Worm (Caenorhabditis elegans) whole organism, late embryonic: ENCODE results near the gene che-12.
A peak's percentile ranks its signal among the peaks of the same experiment; 100 is the strongest.

ENCODE experiments used
- C08G9.2 ChIP-seq: sonication (generic microtip); optimal IDR thresholded peaks from 2 replicates; lab custom pipeline; 2016; ENCODE audit warnings: mild to moderate bottlenecking, missing genetic modification characterization, moderate library complexity, missing compliant biosample characterization
- C38D4.7 ChIP-seq: fragments of 200-800 bp; sonication (Bioruptor generic); optimal IDR thresholded peaks from 2 replicates; lab custom pipeline; 2018; ENCODE audit warnings: mild to moderate bottlenecking, missing genetic modification characterization, moderate library complexity, missing compliant biosample characterization
- F13H6.1 ChIP-seq: sonication (generic microtip); optimal IDR thresholded peaks from 2 replicates; lab custom pipeline; 2016; ENCODE audit warnings: missing genetic modification characterization, missing compliant biosample characterization
- K09A11.1 ChIP-seq: sonication (generic microtip); optimal IDR thresholded peaks from 2 replicates; lab custom pipeline; 2017; ENCODE audit warnings: antibody characterized with exemption, mild to moderate bottlenecking, missing genetic modification characterization, missing compliant biosample characterization; ENCODE audit not compliant: insufficient read depth
- ahr-1 ChIP-seq: sonication (generic microtip); optimal IDR thresholded peaks from 2 replicates; lab custom pipeline; 2016; ENCODE audit warnings: missing genetic modification characterization, missing compliant biosample characterization
- ceh-14 ChIP-seq: sonication (generic microtip); optimal IDR thresholded peaks from 2 replicates; lab custom pipeline; 2016; ENCODE audit warnings: missing genotype, missing genetic modification characterization, missing compliant biosample characterization
- ceh-18 ChIP-seq: sonication (generic microtip); optimal IDR thresholded peaks from 2 replicates; lab custom pipeline; 2016; ENCODE audit warnings: missing genetic modification characterization, missing compliant biosample characterization
- ceh-2 ChIP-seq: sonication (generic microtip); optimal IDR thresholded peaks from 2 replicates; lab custom pipeline; 2016; ENCODE audit warnings: missing genotype, missing genetic modification characterization, missing compliant biosample characterization
- ceh-24 ChIP-seq: sonication (generic microtip); optimal IDR thresholded peaks from 2 replicates; lab custom pipeline; 2016; ENCODE audit warnings: mild to moderate bottlenecking, missing genetic modification characterization, missing compliant biosample characterization
- ceh-30 ChIP-seq: fragments of 150-350 bp; optimal IDR thresholded peaks from 2 replicates; lab custom pipeline; 2014; ENCODE audit warnings: missing biosample characterization, missing genetic modification characterization
- ceh-31 ChIP-seq: sonication (generic microtip); optimal IDR thresholded peaks from 2 replicates; lab custom pipeline; 2016; ENCODE audit warnings: missing genetic modification characterization, missing compliant biosample characterization
- ceh-48 ChIP-seq: sonication (generic microtip); optimal IDR thresholded peaks from 2 replicates; lab custom pipeline; 2016; ENCODE audit warnings: missing genetic modification characterization, inconsistent platforms, missing compliant biosample characterization
- ceh-9 ChIP-seq: sonication (generic microtip); optimal IDR thresholded peaks from 2 replicates; lab custom pipeline; 2016; ENCODE audit warnings: mild to moderate bottlenecking, missing genetic modification characterization, inconsistent platforms, missing compliant biosample characterization
- elt-4 ChIP-seq: sonication (generic microtip); optimal IDR thresholded peaks from 2 replicates; lab custom pipeline; 2016; ENCODE audit warnings: missing genetic modification characterization, missing compliant biosample characterization
- ets-4 ChIP-seq: sonication (generic microtip); optimal IDR thresholded peaks from 2 replicates; lab custom pipeline; 2016; ENCODE audit warnings: missing genetic modification characterization, missing compliant biosample characterization
- eyg-1 ChIP-seq: sonication (generic microtip); optimal IDR thresholded peaks from 2 replicates; lab custom pipeline; 2016; ENCODE audit warnings: missing genotype, missing genetic modification characterization, missing compliant biosample characterization
- fax-1 ChIP-seq: sonication (generic microtip); optimal IDR thresholded peaks from 2 replicates; lab custom pipeline; 2016; ENCODE audit warnings: missing genotype, missing genetic modification characterization, missing compliant biosample characterization
- fkh-6 ChIP-seq: sonication (generic microtip); optimal IDR thresholded peaks from 2 replicates; lab custom pipeline; 2016; ENCODE audit warnings: missing genetic modification characterization, missing compliant biosample characterization
- gmeb-2 ChIP-seq: sonication (generic microtip); optimal IDR thresholded peaks from 2 replicates; lab custom pipeline; 2016; ENCODE audit warnings: missing genetic modification characterization, inconsistent platforms, missing compliant biosample characterization
- hlh-6 ChIP-seq: sonication (generic microtip); optimal IDR thresholded peaks from 2 replicates; lab custom pipeline; 2016; ENCODE audit warnings: missing genotype, missing genetic modification characterization, missing compliant biosample characterization
- lim-6 ChIP-seq: sonication (generic microtip); optimal IDR thresholded peaks from 2 replicates; lab custom pipeline; 2016; ENCODE audit warnings: missing genetic modification characterization, missing compliant biosample characterization
- madf-2 ChIP-seq: sonication (generic microtip); optimal IDR thresholded peaks from 2 replicates; lab custom pipeline; 2017; ENCODE audit warnings: missing genetic modification characterization, missing compliant biosample characterization
- npax-4 ChIP-seq: sonication (generic microtip); optimal IDR thresholded peaks from 2 replicates; lab custom pipeline; 2016; ENCODE audit warnings: missing genetic modification characterization, missing compliant biosample characterization
- odd-2 ChIP-seq: sonication (generic microtip); optimal IDR thresholded peaks from 2 replicates; lab custom pipeline; 2017; ENCODE audit warnings: antibody characterized with exemption, mild to moderate bottlenecking, missing genetic modification characterization, missing compliant biosample characterization
- pat-9 ChIP-seq: fragments of 200-800 bp; sonication (Bioruptor generic); optimal IDR thresholded peaks from 2 replicates; lab custom pipeline; 2018; ENCODE audit warnings: mild to moderate bottlenecking, missing genetic modification characterization, moderate library complexity, missing compliant biosample characterization
- pax-1 ChIP-seq: fragments of 150-350 bp; optimal IDR thresholded peaks from 2 replicates; lab custom pipeline; 2014; ENCODE audit warnings: missing biosample characterization, missing genetic modification characterization
- pha-4 ChIP-seq: fragments of 150-350 bp; optimal IDR thresholded peaks from 2 replicates; lab custom pipeline; 2018; ENCODE audit warnings: missing biosample characterization, missing genetic modification reagents, missing genetic modification characterization
- ref-2 ChIP-seq: sonication (generic microtip); optimal IDR thresholded peaks from 2 replicates; lab custom pipeline; 2016; ENCODE audit warnings: missing genetic modification characterization, missing compliant biosample characterization
- sdc-2 ChIP-seq: sonication (generic microtip); optimal IDR thresholded peaks from 2 replicates; lab custom pipeline; 2016; ENCODE audit warnings: missing genotype, missing genetic modification characterization, missing compliant biosample characterization
- sox-4 ChIP-seq: sonication (generic microtip); optimal IDR thresholded peaks from 2 replicates; lab custom pipeline; 2017; ENCODE audit warnings: mild to moderate bottlenecking, missing genetic modification characterization, inconsistent platforms, missing compliant biosample characterization
- tbx-2 ChIP-seq: sonication (generic microtip); optimal IDR thresholded peaks from 2 replicates; lab custom pipeline; 2016; ENCODE audit warnings: missing genetic modification characterization, missing compliant biosample characterization
- tbx-7 ChIP-seq: sonication (generic microtip); optimal IDR thresholded peaks from 2 replicates; lab custom pipeline; 2016; ENCODE audit warnings: missing genotype, missing genetic modification characterization, missing compliant biosample characterization
- unc-42 ChIP-seq: sonication (generic microtip); optimal IDR thresholded peaks from 2 replicates; lab custom pipeline; 2016; ENCODE audit warnings: missing genotype, missing genetic modification characterization, missing compliant biosample characterization
- unc-55 ChIP-seq: sonication (generic microtip); optimal IDR thresholded peaks from 2 replicates; lab custom pipeline; 2017; ENCODE audit warnings: missing biosample characterization, missing genetic modification reagents, missing genetic modification characterization
- zip-5 ChIP-seq: sonication (generic microtip); optimal IDR thresholded peaks from 2 replicates; lab custom pipeline; 2016; ENCODE audit warnings: missing genetic modification characterization, missing compliant biosample characterization

The che-12 gene

ce11 chrV:10332012-10332411 is 24.8 kb upstream of the che-12 start, which contains the start of gene crm-1:
crm-1 (minus strand) TSS chrV:10332112.
- TF ChIP-seq odd-2 (tag; lab: Kevin White, UChicago) (no peak), sox-4 (tag; lab: Kevin White, UChicago) (no peak), ceh-31 (tag; lab: Kevin White, UChicago) (no peak), fax-1 (tag; lab: Kevin White, UChicago) (no peak), pax-1 (no peak), ceh-2 (tag; lab: Kevin White, UChicago) (no peak), npax-4 (tag; lab: Kevin White, UChicago) (no peak), ceh-18 (tag; lab: Kevin White, UChicago) (no peak), tbx-2 (tag; lab: Kevin White, UChicago) (no peak)
- TF ChIP-seq, all 69 proteins: peak for 0

ce11 chrV:10328080-10328479 is 20.9 kb upstream of the che-12 start:
- TF ChIP-seq hlh-6 (tag; lab: Kevin White, UChicago) (no peak), odd-2 (tag; lab: Kevin White, UChicago) (no peak), ceh-48 (tag; lab: Kevin White, UChicago) (no peak), ceh-9 (tag; lab: Kevin White, UChicago) (no peak), eyg-1 (tag; lab: Kevin White, UChicago) (no peak), unc-55 (GFP tag; lab: Kevin White, UChicago) (no peak), gmeb-2 (no peak), ceh-14 (no peak), pat-9 (tag; lab: Kevin White, UChicago) (no peak), ref-2 (tag; lab: Kevin White, UChicago) (no peak), ahr-1 (tag; lab: Kevin White, UChicago) (no peak), C08G9.2 (tag; lab: Kevin White, UChicago) (no peak), fkh-6 (no peak), tbx-7 (tag; lab: Kevin White, UChicago) (no peak), C38D4.7 (no peak), ceh-30 (tag; lab: Kevin White, UChicago) (no peak), sdc-2 (tag; lab: Kevin White, UChicago) (no peak)
- TF ChIP-seq, all 69 proteins: peak for 0

ce11 chrV:10323537-10323936 is 16.4 kb upstream of the che-12 start:
- no peak for TF ChIP-seq madf-2
- TF ChIP-seq hlh-6 (tag; lab: Kevin White, UChicago), result no peak
- TF ChIP-seq tbx-2 (tag; lab: Kevin White, UChicago), result no peak
- TF ChIP-seq lim-6 (tag; lab: Kevin White, UChicago), result no peak
- TF ChIP-seq elt-4, result no peak
- no peak for TF ChIP-seq ceh-24
- no peak for TF ChIP-seq gmeb-2
- TF ChIP-seq ceh-48 (tag; lab: Kevin White, UChicago), result no peak

- TF ChIP-seq ceh-24 (no peak), ets-4 (tag; lab: Kevin White, UChicago) (peak; percentile 22), unc-42 (tag; lab: Kevin White, UChicago) (peak; percentile 54), C08G9.2 (tag; lab: Kevin White, UChicago) (peak; percentile 82), zip-5 (tag; lab: Kevin White, UChicago) (peak; percentile 66), lim-6 (tag; lab: Kevin White, UChicago) (peak; percentile 2), pat-9 (tag; lab: Kevin White, UChicago) (no peak), pha-4 (tag; lab: Kevin White, UChicago) (no peak), F13H6.1 (tag; lab: Kevin White, UChicago) (no peak), K09A11.1 (no peak), ceh-2 (tag; lab: Kevin White, UChicago) (peak; percentile 76), ceh-31 (tag; lab: Kevin White, UChicago) (peak; percentile 89), tbx-2 (tag; lab: Kevin White, UChicago) (peak; percentile 63), tbx-7 (tag; lab: Kevin White, UChicago) (peak; percentile 60)
- TF ChIP-seq, all 69 proteins: peak for 9
Observed at ce11 chrV:10320101-10320761, 13.0 kb upstream of the che-12 start, which contains the start of the genes gna-1 and B0024.13. gna-1 (minus strand) TSS chrV:10320151. B0024.13 (plus strand) TSS chrV:10320711.
